Fruit fly (Drosophila melanogaster) whole organism, embryonic: ENCODE results near the gene tank.

Experiments used
- Bteb2 ChIP-seq: fragments of 200-800 bp; sonication (Bioruptor generic); optimal IDR thresholded peaks from 2 replicates; lab custom pipeline; 2016; ENCODE audit warnings: missing biosample characterization, missing genetic modification characterization
- C15 ChIP-seq: fragments of 200-800 bp; sonication (Bioruptor generic); IDR thresholded peaks from 3 replicates; pipeline ENCODE4 v1.3.6; 2022; ENCODE audit warnings: missing biosample characterization, missing genetic modification characterization
- CG10431 ChIP-seq: fragments of 200-800 bp; sonication (Bioruptor generic); optimal IDR thresholded peaks from 3 replicates; lab custom pipeline; 2018; ENCODE audit warnings: missing biosample characterization, mild to moderate bottlenecking, missing genetic modification characterization
- CG1233 ChIP-seq: fragments of 200-800 bp; sonication (Bioruptor generic); optimal IDR thresholded peaks from 4 replicates; lab custom pipeline; 2018; ENCODE audit warnings: missing biosample characterization, mild to moderate bottlenecking, missing genetic modification characterization
- CG12744 ChIP-seq: fragments of 200-800 bp; sonication (Bioruptor generic); optimal IDR thresholded peaks from 2 replicates; lab custom pipeline; 2016; ENCODE audit warnings: missing biosample characterization, missing genetic modification characterization
- CG13287 ChIP-seq: fragments of 200-800 bp; sonication (Bioruptor generic); IDR thresholded peaks from 2 replicates; pipeline ENCODE4 v1.3.6; 2022; ENCODE audit warnings: missing biosample characterization, missing genetic modification characterization; ENCODE audit not compliant: partially characterized antibody
- CG14441 ChIP-seq: fragments of 200-800 bp; sonication (Bioruptor generic); IDR thresholded peaks from 2 replicates; pipeline ENCODE4 v1.3.6; 2022; ENCODE audit warnings: missing biosample characterization, missing genetic modification characterization
- CG15479 ChIP-seq: fragments of 200-800 bp; sonication (Bioruptor generic); optimal IDR thresholded peaks from 3 replicates; lab custom pipeline; 2019; ENCODE audit warnings: missing biosample characterization, mild to moderate bottlenecking, missing genetic modification characterization, moderate library complexity
- CG16863 ChIP-seq: fragments of 200-800 bp; sonication (Bioruptor generic); optimal IDR thresholded peaks from 3 replicates; lab custom pipeline; 2016; ENCODE audit warnings: missing biosample characterization, missing genetic modification characterization
- CG2678 ChIP-seq: fragments of 200-800 bp; sonication (Bioruptor generic); optimal IDR thresholded peaks from 3 replicates; lab custom pipeline; 2019; ENCODE audit warnings: missing biosample characterization, mild to moderate bottlenecking, missing genetic modification characterization, moderate library complexity
- CG3065 ChIP-seq: fragments of 200-800 bp; sonication (Bioruptor generic); optimal IDR thresholded peaks from 2 replicates; lab custom pipeline; 2016; ENCODE audit warnings: missing biosample characterization, missing genetic modification characterization
- CG31365 ChIP-seq: fragments of 200-800 bp; sonication (Bioruptor generic); optimal IDR thresholded peaks from 2 replicates; lab custom pipeline; 2018; ENCODE audit warnings: missing biosample characterization, mild to moderate bottlenecking, missing genetic modification characterization
- CG3407 ChIP-seq: fragments of 200-800 bp; sonication (Bioruptor generic); optimal IDR thresholded peaks from 2 replicates; lab custom pipeline; 2018; ENCODE audit warnings: missing biosample characterization, mild to moderate bottlenecking, missing genetic modification characterization
- CG6791 ChIP-seq: fragments of 200-800 bp; sonication (Bioruptor generic); IDR thresholded peaks from 3 replicates; pipeline ENCODE4 v1.3.6; 2022; ENCODE audit warnings: missing biosample characterization, missing genetic modification characterization; ENCODE audit not compliant: partially characterized antibody
- CG6854 ChIP-seq: fragments of 200-800 bp; sonication (Bioruptor generic); optimal IDR thresholded peaks from 3 replicates; lab custom pipeline; 2017; ENCODE audit warnings: missing biosample characterization, mild to moderate bottlenecking, missing genetic modification characterization
- CG8388 ChIP-seq: fragments of 200-800 bp; sonication (Bioruptor generic); optimal IDR thresholded peaks from 2 replicates; lab custom pipeline; 2019; ENCODE audit warnings: missing biosample characterization, mild to moderate bottlenecking, missing genetic modification characterization, moderate library complexity
- D ChIP-seq, 2 experiments: fragments of 200-800 bp in 1 of 2; fragments of >200 bp in 1 of 2; sonication (Bioruptor generic) in 1 of 2; optimal IDR thresholded peaks; 2 replicates in 1 of 2; 3 replicates in 1 of 2; lab custom pipeline; 2017; ENCODE audit warnings: mild to moderate bottlenecking in 1 of 2, missing biosample characterization in 1 of 2, missing genetic modification characterization in 1 of 2, missing genetic modification reagents in 1 of 2
- Dbx ChIP-seq: fragments of 200-800 bp; sonication (Bioruptor generic); IDR thresholded peaks from 3 replicates; pipeline ENCODE4 v1.3.6; 2022; ENCODE audit warnings: missing biosample characterization, missing genetic modification characterization
- Dek ChIP-seq: fragments of 200-800 bp; sonication (Bioruptor generic); optimal IDR thresholded peaks from 3 replicates; lab custom pipeline; 2019; ENCODE audit warnings: missing biosample characterization, mild to moderate bottlenecking, missing genetic modification characterization, moderate library complexity
- Dfd ChIP-seq, 2 experiments: fragments of >200 bp; optimal IDR thresholded peaks; 2 replicates each; lab custom pipeline; 2017; ENCODE audit warnings: missing biosample characterization in 2 of 2, missing genetic modification characterization in 2 of 2
- Dip2 ChIP-seq: fragments of 200-800 bp; sonication (Bioruptor generic); IDR thresholded peaks from 2 replicates; pipeline ENCODE4 v1.3.6; 2022; ENCODE audit warnings: missing biosample characterization, missing genetic modification characterization
- E2f2 ChIP-seq: fragments of 200-800 bp; sonication (Bioruptor generic); IDR thresholded peaks from 2 replicates; pipeline ENCODE4 v1.3.6; 2022; ENCODE audit warnings: missing biosample characterization, missing genetic modification characterization
- Fer1 ChIP-seq: fragments of 200-800 bp; sonication (Bioruptor generic); optimal IDR thresholded peaks from 2 replicates; lab custom pipeline; 2017; ENCODE audit warnings: missing biosample characterization, mild to moderate bottlenecking, missing genetic modification characterization
- Gug ChIP-seq: fragments of 200-800 bp; sonication (Bioruptor generic); IDR thresholded peaks from 4 replicates; pipeline ENCODE4 v1.3.6; 2022; ENCODE audit warnings: missing biosample characterization, missing genetic modification characterization
- HLHmδ ChIP-seq: fragments of 200-800 bp; sonication (Bioruptor generic); optimal IDR thresholded peaks from 2 replicates; lab custom pipeline; 2018; ENCODE audit warnings: missing biosample characterization, mild to moderate bottlenecking, missing genetic modification characterization, moderate library complexity
- Hr39 ChIP-seq: fragments of >200 bp; optimal IDR thresholded peaks from 2 replicates; lab custom pipeline; 2017
- Jarid2 ChIP-seq: fragments of 200-800 bp; sonication (Bioruptor generic); optimal IDR thresholded peaks from 3 replicates; lab custom pipeline; 2017; ENCODE audit warnings: mild to moderate bottlenecking, missing biosample characterization, missing genetic modification reagents, missing genetic modification characterization
- Kr ChIP-seq: fragments of 200-800 bp; sonication (Bioruptor generic); optimal IDR thresholded peaks from 2 replicates; lab custom pipeline; 2017; ENCODE audit warnings: missing biosample characterization, mild to moderate bottlenecking, missing genetic modification characterization
- NFAT ChIP-seq: fragments of 200-800 bp; sonication (Bioruptor generic); IDR thresholded peaks from 2 replicates; pipeline ENCODE4 v1.3.6; 2022; ENCODE audit warnings: missing biosample characterization, missing genetic modification characterization
- Oli ChIP-seq: fragments of 200-800 bp; sonication (Bioruptor generic); optimal IDR thresholded peaks from 2 replicates; lab custom pipeline; 2018; ENCODE audit warnings: missing biosample characterization, mild to moderate bottlenecking, missing genetic modification characterization, moderate library complexity
- Rfx ChIP-seq: fragments of 200-800 bp; sonication (Bioruptor generic); IDR thresholded peaks from 2 replicates; pipeline ENCODE4 v1.3.6; 2022; ENCODE audit warnings: missing biosample characterization, missing genetic modification characterization
- TFAM ChIP-seq: fragments of 200-800 bp; sonication (Bioruptor generic); optimal IDR thresholded peaks from 2 replicates; lab custom pipeline; 2017; ENCODE audit warnings: missing biosample characterization, missing genetic modification characterization, inconsistent platforms
- aop ChIP-seq: fragments of 200-800 bp; sonication (Bioruptor generic); IDR thresholded peaks from 2 replicates; pipeline ENCODE4 v1.3.6; 2022; ENCODE audit warnings: missing biosample characterization, missing genetic modification characterization
- dimm ChIP-seq: fragments of 200-800 bp; sonication (Bioruptor generic); IDR thresholded peaks from 2 replicates; pipeline ENCODE4 v1.3.6; 2022; ENCODE audit warnings: missing biosample characterization, missing genetic modification characterization
- gsb ChIP-seq: fragments of 200-800 bp; sonication (Bioruptor generic); IDR thresholded peaks from 2 replicates; pipeline ENCODE4 v1.3.6; 2022; ENCODE audit warnings: missing biosample characterization, missing genetic modification characterization
- jigr1 ChIP-seq: fragments of 200-800 bp; sonication (Bioruptor generic); IDR thresholded peaks from 3 replicates; pipeline ENCODE4 v1.3.6; 2022; ENCODE audit warnings: missing biosample characterization, missing genetic modification characterization
- lmd ChIP-seq: fragments of 200-800 bp; sonication (Bioruptor generic); IDR thresholded peaks from 2 replicates; pipeline ENCODE4 v1.3.6; 2022; ENCODE audit warnings: missing biosample characterization, missing genetic modification characterization
- lov ChIP-seq, 2 experiments: fragments of 200-800 bp in 1 of 2; fragments of >200 bp in 1 of 2; sonication (Bioruptor generic) in 1 of 2; IDR thresholded peaks in 1 of 2; optimal IDR thresholded peaks in 1 of 2; 2 replicates in 1 of 2; 3 replicates in 1 of 2; pipeline versions ENCODE4 v1.3.6 to Lab custom; 2017 to 2022; ENCODE audit warnings: missing biosample characterization in 1 of 2, missing genetic modification characterization in 1 of 2
- nom ChIP-seq: fragments of 200-800 bp; sonication (Bioruptor generic); optimal IDR thresholded peaks from 2 replicates; lab custom pipeline; 2017; ENCODE audit warnings: missing biosample characterization, missing genetic modification characterization, mild to moderate bottlenecking, moderate library complexity, missing genetic modification reagents
- pnt ChIP-seq: fragments of 200-800 bp; sonication (Bioruptor generic); optimal IDR thresholded peaks from 3 replicates; lab custom pipeline; 2016; ENCODE audit warnings: missing biosample characterization, missing genetic modification characterization
- prd ChIP-seq, 3 experiments: fragments of >200 bp in 2 of 3; fragments of 200-800 bp in 1 of 3; sonication (Bioruptor generic) in 1 of 3; optimal IDR thresholded peaks in 2 of 3; IDR thresholded peaks in 1 of 3; 2 replicates in 2 of 3; 3 replicates in 1 of 3; pipeline versions ENCODE4 v1.3.6 to Lab custom; 2017 to 2022; ENCODE audit warnings: missing biosample characterization in 1 of 3, missing genetic modification characterization in 1 of 3
- pros ChIP-seq: fragments of 200-800 bp; sonication (Bioruptor generic); optimal IDR thresholded peaks from 3 replicates; lab custom pipeline; 2019; ENCODE audit warnings: missing biosample characterization, mild to moderate bottlenecking, missing genetic modification characterization, moderate library complexity
- seq ChIP-seq: fragments of 200-800 bp; sonication (Bioruptor generic); IDR thresholded peaks from 2 replicates; pipeline ENCODE4 v1.3.6; 2022; ENCODE audit warnings: missing biosample characterization, missing genetic modification characterization
- tna ChIP-seq: fragments of 200-800 bp; sonication (Bioruptor generic); IDR thresholded peaks from 2 replicates; pipeline ENCODE4 v1.3.6; 2022; ENCODE audit warnings: missing biosample characterization, missing genetic modification characterization; ENCODE audit not compliant: partially characterized antibody
- trem ChIP-seq: fragments of 200-800 bp; optimal IDR thresholded peaks from 3 replicates; lab custom pipeline; 2019; ENCODE audit warnings: missing biosample characterization, mild to moderate bottlenecking, missing genetic modification characterization, moderate library complexity
- ttk ChIP-seq: fragments of 200-800 bp; sonication (Bioruptor generic); IDR thresholded peaks from 2 replicates; pipeline ENCODE4 v2.1.2; 2022; ENCODE audit warnings: missing biosample characterization, missing genetic modification characterization
- zen ChIP-seq: fragments of 200-800 bp; sonication (Bioruptor generic); optimal IDR thresholded peaks from 3 replicates; lab custom pipeline; 2018; ENCODE audit warnings: missing biosample characterization, mild to moderate bottlenecking, missing genetic modification characterization, moderate library complexity
- zfh2 ChIP-seq: fragments of 200-800 bp; sonication (Bioruptor generic); optimal IDR thresholded peaks from 2 replicates; lab custom pipeline; 2016; ENCODE audit warnings: missing biosample characterization, missing genetic modification characterization

Gene tank

DNA sequence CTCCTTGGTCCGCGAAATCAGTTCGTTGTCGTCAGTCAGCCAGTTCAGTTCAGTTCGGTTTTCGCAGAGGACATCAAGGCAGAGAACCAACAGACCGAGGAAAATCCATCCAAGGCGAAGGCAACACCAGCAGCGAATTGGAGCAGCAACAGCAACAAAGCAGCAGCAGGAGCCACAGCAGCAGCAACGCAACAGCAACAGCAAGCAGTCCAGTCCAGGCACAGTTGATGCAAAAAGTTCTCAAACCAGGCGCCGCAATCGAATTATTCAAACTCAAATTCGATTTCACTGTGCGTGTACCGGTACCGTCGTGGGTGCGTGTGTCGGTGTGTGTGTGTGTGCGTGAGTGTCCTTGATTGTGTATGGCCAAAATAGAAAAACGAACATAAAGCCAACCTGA lies 16.0 kb downstream of the tank start, which contains the start of gene CG15628:
CG15628 (plus strand) TSS at position 18 of the 400 bp plus-strand sequence.
- no peak for TF ChIP-seq CG3407 (GFP tag; lab: Kevin White, UChicago)
- peak; percentile 23 for TF ChIP-seq CG31365 (tag; lab: Kevin White, UChicago)
- no peak for TF ChIP-seq Bteb2 (GFP tag; lab: Kevin White, UChicago)
- TF ChIP-seq CG3065 = no peak
- TF ChIP-seq seq (GFP tag; lab: Robert Waterston, UW) = no peak
- TF ChIP-seq Dbx (GFP tag; lab: Robert Waterston, UW) = no peak
- TF ChIP-seq gsb (GFP tag; lab: Robert Waterston, UW) = 0 out of 2 replicates have a peak, but pooled peaks have one; percentile 1
- 0 out of 2 replicates have a peak, but pooled peaks have one; percentile 9 for TF ChIP-seq CG13287
- peak; percentile 18 for TF ChIP-seq Jarid2
- TF ChIP-seq zen (tag; lab: Kevin White, UChicago) = no peak
- no peak for TF ChIP-seq lov (optimal IDR thresholded peaks at IDR 0.05; lab: Kevin White, UChicago)
- 0 out of 3 replicates have a peak, but pooled peaks have one; percentile 28 for TF ChIP-seq lov (GFP tag; IDR thresholded peaks at IDR 0.05; lab: Robert Waterston, UW)
- TF ChIP-seq CG8388 = peak; percentile 91
- peak; percentile 41 for TF ChIP-seq D (optimal IDR thresholded peaks at IDR 0.05; lab: Kevin White, UChicago)
- no peak for TF ChIP-seq D (GFP tag; optimal IDR thresholded peaks at IDR 0.05; lab: Kevin White, UChicago)
- peak; percentile 16 for TF ChIP-seq HLHmδ

DNA sequence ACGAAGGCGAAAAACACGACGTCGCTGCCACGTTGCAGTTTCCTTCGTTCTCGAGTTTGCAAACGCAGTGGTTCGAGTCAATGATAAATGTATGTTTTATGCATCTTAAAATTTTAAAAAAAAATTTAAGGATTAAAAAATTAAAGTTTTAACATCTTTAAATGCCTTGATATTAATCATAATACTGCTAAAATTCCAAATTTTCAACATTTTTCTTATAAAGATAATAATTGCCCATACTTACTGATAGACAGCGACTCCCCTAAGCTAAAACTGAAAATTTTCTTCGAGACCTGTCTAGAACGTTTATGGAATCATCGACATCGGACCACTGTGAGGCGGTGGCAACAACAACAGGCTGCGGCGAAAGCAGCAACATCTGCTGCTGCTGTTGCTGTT lies 16.5 kb downstream of the tank start:
- TF ChIP-seq CG2678 (peak; percentile 90), Dip2 (GFP tag; lab: Robert Waterston, UW) (0 out of 2 replicates have a peak, but pooled peaks have one; percentile 28), Fer1 (GFP tag; lab: Kevin White, UChicago) (peak; percentile 93), pnt (GFP tag; lab: Kevin White, UChicago) (no peak), Hr39 (lab: Kevin White, UChicago) (no peak), lmd (GFP tag; lab: Robert Waterston, UW) (peak; percentile 66), pros (GFP tag; lab: Kevin White, UChicago) (no peak), CG10431 (peak; percentile 1), dimm (GFP tag; lab: Robert Waterston, UW) (peak; percentile 22; the same call in 1 of the 2 replicates), ttk (GFP tag; lab: Robert Waterston, UW) (peak; percentile 30; the same call in 1 of the 2 replicates), CG6854 (peak; percentile 73), jigr1 (GFP tag; lab: Robert Waterston, UW) (no peak; the same call in 2 of the 3 replicates), CG12744 (GFP tag; lab: Kevin White, UChicago) (no peak), C15 (no peak; the same call in 2 of the 3 replicates), Rfx (GFP tag; lab: Robert Waterston, UW) (peak; percentile 72), aop (GFP tag; lab: Robert Waterston, UW) (no peak), Dek (tag; lab: Kevin White, UChicago) (peak; percentile 71), CG1233 (peak; percentile 56), E2f2 (peak; percentile 42), zfh2 (GFP tag; lab: Kevin White, UChicago) (peak; percentile 41), TFAM (no peak), tna (GFP tag; lab: Robert Waterston, UW) (no peak), Oli (tag; lab: Kevin White, UChicago) (peak; percentile 73), Jarid2 (no peak), Kr (GFP tag; lab: Kevin White, UChicago) (no peak), prd (optimal IDR thresholded peaks at IDR 0.05; lab: Kevin White, UChicago) (no peak), prd (GFP tag; IDR thresholded peaks at IDR 0.05; lab: Robert Waterston, UW) (peak; percentile 68), CG6791 (no peak), nom (GFP tag; lab: Kevin White, UChicago) (peak; percentile 88), CG14441 (peak; percentile 54), Bteb2 (GFP tag; lab: Kevin White, UChicago) (peak; percentile 1), NFAT (peak; percentile 62; the same call in 1 of the 2 replicates), trem (tag; lab: Kevin White, UChicago) (no peak), Gug (GFP tag; lab: Robert Waterston, UW) (peak; percentile 53; the same call in 3 of the 4 replicates), CG16863 (no peak), CG15479 (GFP tag; lab: Kevin White, UChicago) (peak; percentile 34), Dfd (GFP tag; optimal IDR thresholded peaks at IDR 0.05; lab: Kevin White, UChicago) (no peak)
